Fruit fly (Drosophila melanogaster): ENCODE data around the gene Smyd5.

Gene Smyd5

DNA sequence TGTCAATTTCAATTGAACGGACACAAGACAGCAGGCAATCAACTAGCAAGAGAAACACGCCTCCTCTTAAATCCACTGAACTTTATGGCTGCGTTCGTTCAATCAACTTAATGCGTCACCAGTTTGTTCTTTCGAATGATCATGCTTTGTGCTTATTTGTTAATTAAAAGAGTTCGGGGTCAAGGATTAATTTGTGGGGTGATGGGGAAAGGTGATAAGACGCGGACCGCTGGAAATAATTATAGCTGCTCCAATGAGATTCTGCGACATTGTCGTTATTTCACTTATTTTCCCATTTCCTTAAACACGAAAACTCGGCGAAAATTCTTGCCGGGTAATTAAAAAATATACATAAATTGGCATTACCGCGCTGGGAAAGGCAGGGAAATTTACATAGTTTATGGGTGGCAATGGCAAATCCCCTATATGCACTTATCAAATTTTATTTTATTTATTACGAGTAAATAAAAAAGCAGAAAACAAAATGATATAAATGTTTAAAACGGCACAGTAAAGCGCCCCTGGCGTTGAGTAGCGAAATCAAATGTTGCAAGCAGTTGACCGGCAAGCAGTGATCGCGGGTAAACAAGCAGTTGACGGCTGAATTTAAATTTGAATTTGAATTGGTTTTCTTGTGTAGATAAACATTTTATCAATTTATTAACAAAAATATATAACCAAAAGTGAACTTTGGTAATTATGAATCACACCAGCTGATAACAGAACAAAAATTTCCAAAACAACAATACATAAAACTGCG lies 34.0 kb downstream of the Smyd5 start (continued):
- TF ChIP-seq CG3838 (GFP tag; optimal IDR thresholded peaks at IDR 0.05) (peak; percentile 49), ash1 (GFP tag; optimal IDR thresholded peaks at IDR 0.05) (peak; percentile 36), cas (GFP tag; IDR thresholded peaks at IDR 0.05) (no peak), CG4424 (GFP tag; optimal IDR thresholded peaks at IDR 0.05) (peak; percentile 86), unc-4 (GFP tag; IDR thresholded peaks at IDR 0.05; ENCODE audit: partially characterized antibody) (no peak), CG18599 (GFP tag; optimal IDR thresholded peaks at IDR 0.05) (peak; percentile 1), Mad (GFP tag; optimal IDR thresholded peaks at IDR 0.05) (peak; percentile 88), CG4282 (GFP tag; optimal IDR thresholded peaks at IDR 0.05) (no peak), CG10431 (GFP tag; optimal IDR thresholded peaks at IDR 0.05) (peak; percentile 79), croc (GFP tag; conservative IDR thresholded peaks at IDR 0.05) (peak; percentile 48; the same call in 2 of the 3 replicates), CG7745 (tag; optimal IDR thresholded peaks at IDR 0.05) (no peak), HLH54F (GFP tag; optimal IDR thresholded peaks at IDR 0.05) (peak; percentile 77), CG6813 (GFP tag; optimal IDR thresholded peaks at IDR 0.05) (peak; percentile 0), CG6791 (GFP tag; IDR thresholded peaks at IDR 0.05; ENCODE audit: partially characterized antibody) (0 out of 3 replicates have a peak, but pooled peaks have one; percentile 29), YL-1 (GFP tag; optimal IDR thresholded peaks at IDR 0.05) (peak; percentile 37), Dref (GFP tag; IDR thresholded peaks at IDR 0.05) (no peak), CG13287 (GFP tag; IDR thresholded peaks at IDR 0.05; ENCODE audit: partially characterized antibody) (peak; percentile 41; the same call in 1 of the 2 replicates), pum (GFP tag; optimal IDR thresholded peaks at IDR 0.05) (peak; percentile 72), abd-A (tag; optimal IDR thresholded peaks at IDR 0.05) (no peak), CG17385 (GFP tag; optimal IDR thresholded peaks at IDR 0.05) (peak; percentile 60), MBD-R2 (GFP tag; IDR thresholded peaks at IDR 0.05) (0 out of 2 replicates have a peak, but pooled peaks have one; percentile 20), ERR (GFP tag; optimal IDR thresholded peaks at IDR 0.05) (peak; percentile 37), CG2889 (GFP tag; IDR thresholded peaks at IDR 0.05) (no peak), CG13894 (tag; optimal IDR thresholded peaks at IDR 0.05) (peak; percentile 57), Max (GFP tag; optimal IDR thresholded peaks at IDR 0.05) (peak; percentile 76), CG1792 (GFP tag; optimal IDR thresholded peaks at IDR 0.05) (peak; percentile 54), trem (tag; optimal IDR thresholded peaks at IDR 0.05) (peak; percentile 50), CG9817 (tag; optimal IDR thresholded peaks at IDR 0.05) (peak; percentile 73), CG10366 (GFP tag; IDR thresholded peaks at IDR 0.05) (peak; percentile 61), schlank (tag; optimal IDR thresholded peaks at IDR 0.05) (no peak), lbe (GFP tag; optimal IDR thresholded peaks at IDR 0.05) (no peak), CG11696 (GFP tag; IDR thresholded peaks at IDR 0.05) (0 out of 2 replicates have a peak, but pooled peaks have one; percentile 22), Aef1 (GFP tag; IDR thresholded peaks at IDR 0.05) (peak; percentile 63; the same call in 2 of the 3 replicates), zfh1 (GFP tag; IDR thresholded peaks at IDR 0.05) (peak; percentile 76), lilli (GFP tag; optimal IDR thresholded peaks at IDR 0.05) (peak; percentile 69), CG16813 (GFP tag; IDR thresholded peaks at IDR 0.05; ENCODE audit: partially characterized antibody) (0 out of 3 replicates have a peak, but pooled peaks have one; percentile 17), Doc2 (GFP tag; IDR thresholded peaks at IDR 0.05) (no peak), CG18764 (GFP tag; optimal IDR thresholded peaks at IDR 0.05) (peak; percentile 52), klu (GFP tag; IDR thresholded peaks at IDR 0.05) (peak; percentile 60; the same call in 1 of the 2 replicates), Tbp (GFP tag; optimal IDR thresholded peaks at IDR 0.05) (no peak), repo (GFP tag; optimal IDR thresholded peaks at IDR 0.05) (peak; percentile 77), wor (GFP tag; IDR thresholded peaks at IDR 0.05) (no peak; the same call in 1 of the 2 replicates), vfl (GFP tag; optimal IDR thresholded peaks at IDR 0.05) (peak; percentile 82), nerfin-1 (tag; optimal IDR thresholded peaks at IDR 0.05) (peak; percentile 61), stwl (tag; optimal IDR thresholded peaks at IDR 0.05) (peak; percentile 76), Hey (tag; optimal IDR thresholded peaks at IDR 0.05) (peak; percentile 22), Scr (GFP tag; IDR thresholded peaks at IDR 0.05; ENCODE audit: partially characterized antibody) (peak; percentile 36; the same call in 1 of the 2 replicates), Atf-2 (GFP tag; optimal IDR thresholded peaks at IDR 0.05) (peak; percentile 30)
